Fruit fly (Drosophila melanogaster) whole organism, adult: ENCODE data around the gene CG15208.
"Not testable (repeated sequence)": the region's sequence is repeated elsewhere in the genome, so short reads cannot be mapped to it uniquely, and the experiment has no call there.

Experiments used
- CG12768 ChIP-seq: fragments of 200-800 bp; sonication (Bioruptor generic); optimal IDR thresholded peaks from 2 replicates; lab custom pipeline; 2017; ENCODE audit warnings: missing biosample characterization, missing genetic modification characterization, mild to moderate bottlenecking, moderate library complexity, missing genetic modification reagents
- cic ChIP-seq: fragments of 200-800 bp; sonication (Bioruptor generic); optimal IDR thresholded peaks from 2 replicates; lab custom pipeline; 2017; ENCODE audit warnings: missing biosample characterization, mild to moderate bottlenecking, missing genetic modification characterization, moderate library complexity
- toe ChIP-seq: fragments of 200-800 bp; sonication (Bioruptor generic); optimal IDR thresholded peaks from 2 replicates; lab custom pipeline; 2016; ENCODE audit warnings: missing biosample characterization, missing genetic modification characterization

dm6 chrX:10950930-10951329, 51.2 kb downstream of the CG15208 start, which contains the start of gene Rab9Fa:
- TF ChIP-seq CG12768, toe, cic (GFP tag; lab: Kevin White, UChicago): not testable (repeated sequence)
